Worm (Caenorhabditis elegans): Measurements from ENCODE around the gene sec-3.

The sec-3 gene

ce11 chrX:3118596-3119287 is 19.1 kb upstream of the sec-3 start:
- TF ChIP-seq T22C8.4 (GFP tag; IDR thresholded peaks at IDR 0.05) (no peak), ztf-23 (GFP tag; IDR thresholded peaks at IDR 0.05) (no peak), flt-1 (GFP tag; IDR thresholded peaks at IDR 0.05) (no peak)

ce11 chrX:3117204-3117603 is 17.6 kb upstream of the sec-3 start:
- no peak for TF ChIP-seq klf-2 (GFP tag; conservative IDR thresholded peaks at IDR 0.05)

ce11 chrX:3116033-3116876 is 16.6 kb upstream of the sec-3 start, which contains the start of gene mai-1:
Gene mai-1, minus strand, starts transcription at chrX:3116589.
- no peak for TF ChIP-seq flt-1 (GFP tag; IDR thresholded peaks at IDR 0.05)
- TF ChIP-seq tab-1 (GFP tag; IDR thresholded peaks at IDR 0.05), result no peak
- no peak for TF ChIP-seq T22C8.4 (GFP tag; IDR thresholded peaks at IDR 0.05)
- no peak for TF ChIP-seq cog-1 (tag; optimal IDR thresholded peaks at IDR 0.05)
- no peak for TF ChIP-seq ztf-23 (GFP tag; IDR thresholded peaks at IDR 0.05)
- TF ChIP-seq med-1 (GFP tag; optimal IDR thresholded peaks at IDR 0.05; ENCODE audit: insufficient read depth), result no peak
- TF ChIP-seq ztf-29 (GFP tag; IDR thresholded peaks at IDR 0.05), result no peak

ce11 chrX:3115134-3116032 is 15.7 kb upstream of the sec-3 start:
- no peak for TF ChIP-seq ref-1 (GFP tag; conservative IDR thresholded peaks at IDR 0.05)
- TF ChIP-seq med-1 (GFP tag; optimal IDR thresholded peaks at IDR 0.05; ENCODE audit: insufficient read depth), result no peak
- TF ChIP-seq flt-1 (GFP tag; IDR thresholded peaks at IDR 0.05), result no peak
- no peak for TF ChIP-seq klf-2 (GFP tag; conservative IDR thresholded peaks at IDR 0.05)
- TF ChIP-seq tab-1 (GFP tag; IDR thresholded peaks at IDR 0.05), result no peak
- no peak for TF ChIP-seq cog-1 (tag; optimal IDR thresholded peaks at IDR 0.05)
- TF ChIP-seq ztf-29 (GFP tag; IDR thresholded peaks at IDR 0.05), result no peak
- no peak for TF ChIP-seq ztf-23 (GFP tag; IDR thresholded peaks at IDR 0.05)
- TF ChIP-seq T22C8.4 (GFP tag; IDR thresholded peaks at IDR 0.05), result no peak

ce11 chrX:3114306-3115133 is 14.9 kb upstream of the sec-3 start, which contains the start of gene gpd-2:
Gene gpd-2, minus strand, starts transcription at chrX:3114689.
- TF ChIP-seq cog-1 (tag; optimal IDR thresholded peaks at IDR 0.05) (no peak), T22C8.4 (GFP tag; IDR thresholded peaks at IDR 0.05) (no peak), flt-1 (GFP tag; IDR thresholded peaks at IDR 0.05) (no peak), ref-1 (GFP tag; conservative IDR thresholded peaks at IDR 0.05) (no peak), klf-2 (GFP tag; conservative IDR thresholded peaks at IDR 0.05) (no peak), tab-1 (GFP tag; IDR thresholded peaks at IDR 0.05) (no peak), ztf-29 (GFP tag; IDR thresholded peaks at IDR 0.05) (no peak), ztf-23 (GFP tag; IDR thresholded peaks at IDR 0.05) (no peak), med-1 (GFP tag; optimal IDR thresholded peaks at IDR 0.05; ENCODE audit: insufficient read depth) (no peak)

- no peak for TF ChIP-seq med-1 (GFP tag; optimal IDR thresholded peaks at IDR 0.05; ENCODE audit: insufficient read depth)
- no peak for TF ChIP-seq ztf-23 (GFP tag; IDR thresholded peaks at IDR 0.05)
- TF ChIP-seq tab-1 (GFP tag; IDR thresholded peaks at IDR 0.05), result no peak
- no peak for TF ChIP-seq T22C8.4 (GFP tag; IDR thresholded peaks at IDR 0.05)
- TF ChIP-seq ref-1 (GFP tag; conservative IDR thresholded peaks at IDR 0.05), result no peak
- no peak for TF ChIP-seq ztf-29 (GFP tag; IDR thresholded peaks at IDR 0.05)
- TF ChIP-seq flt-1 (GFP tag; IDR thresholded peaks at IDR 0.05), result no peak
- no peak for TF ChIP-seq klf-2 (GFP tag; conservative IDR thresholded peaks at IDR 0.05)
- TF ChIP-seq cog-1 (tag; optimal IDR thresholded peaks at IDR 0.05), result no peak
Measured at ce11 chrX:3112946-3113427, 13.3 kb upstream of the sec-3 start, which contains the start of gene gpd-3. Gene gpd-3, minus strand, starts transcription at chrX:3113341.

ce11 chrX:3111687-3112086 is 12.0 kb upstream of the sec-3 start:
- no peak for TF ChIP-seq tab-1 (GFP tag; IDR thresholded peaks at IDR 0.05)
- TF ChIP-seq ref-1 (GFP tag; conservative IDR thresholded peaks at IDR 0.05), result no peak
- no peak for TF ChIP-seq T22C8.4 (GFP tag; IDR thresholded peaks at IDR 0.05)
- no peak for TF ChIP-seq flt-1 (GFP tag; IDR thresholded peaks at IDR 0.05)
- TF ChIP-seq klf-2 (GFP tag; conservative IDR thresholded peaks at IDR 0.05), result no peak

- TF ChIP-seq klf-2 (GFP tag; conservative IDR thresholded peaks at IDR 0.05) (no peak), flt-1 (GFP tag; IDR thresholded peaks at IDR 0.05) (no peak), cog-1 (tag; optimal IDR thresholded peaks at IDR 0.05) (no peak), T22C8.4 (GFP tag; IDR thresholded peaks at IDR 0.05) (no peak), ztf-29 (GFP tag; IDR thresholded peaks at IDR 0.05) (no peak), ztf-23 (GFP tag; IDR thresholded peaks at IDR 0.05) (no peak), tab-1 (GFP tag; IDR thresholded peaks at IDR 0.05) (no peak), ref-1 (GFP tag; conservative IDR thresholded peaks at IDR 0.05) (no peak), med-1 (GFP tag; optimal IDR thresholded peaks at IDR 0.05; ENCODE audit: insufficient read depth) (no peak)
Measured at ce11 chrX:3111066-3111465, 11.4 kb upstream of the sec-3 start.
